Fruit fly (Drosophila melanogaster) whole organism, wandering third instar larva: Measurements from ENCODE around the gene CG3081.

ENCODE experiments used
- CG9705 ChIP-seq: fragments of 200-800 bp; sonication (Bioruptor generic); optimal IDR thresholded peaks from 2 replicates; lab custom pipeline; 2018; ENCODE audit warnings: missing biosample characterization, mild to moderate bottlenecking, missing genetic modification characterization
- Mio ChIP-seq: sonication (Bioruptor generic); optimal IDR thresholded peaks from 2 replicates; lab custom pipeline; 2016; ENCODE audit warnings: missing biosample characterization, missing genetic modification characterization
- Myc ChIP-seq: fragments of >200 bp; optimal IDR thresholded peaks from 2 replicates; lab custom pipeline; 2017
- N ChIP-seq: fragments of >200 bp; optimal IDR thresholded peaks from 2 replicates; lab custom pipeline; 2018; ENCODE audit warnings: missing biosample characterization, missing external identifiers, missing genetic modification characterization
- br ChIP-seq: fragments of 200-800 bp; sonication (Bioruptor generic); optimal IDR thresholded peaks from 2 replicates; lab custom pipeline; 2016; ENCODE audit warnings: missing biosample characterization, missing genetic modification characterization
- h ChIP-seq: fragments of 200-800 bp; sonication (Bioruptor generic); optimal IDR thresholded peaks from 3 replicates; lab custom pipeline; 2016; ENCODE audit warnings: missing biosample characterization, mild to moderate bottlenecking, missing genetic modification characterization
- psq ChIP-seq: fragments of 200-800 bp; sonication (Bioruptor generic); optimal IDR thresholded peaks from 3 replicates; lab custom pipeline; 2017; ENCODE audit warnings: missing biosample characterization, mild to moderate bottlenecking, missing genetic modification characterization, moderate library complexity
- woc ChIP-seq: sonication (Bioruptor generic); optimal IDR thresholded peaks from 2 replicates; lab custom pipeline; 2016; ENCODE audit warnings: missing biosample characterization, mild to moderate bottlenecking, missing genetic modification characterization

DNA sequence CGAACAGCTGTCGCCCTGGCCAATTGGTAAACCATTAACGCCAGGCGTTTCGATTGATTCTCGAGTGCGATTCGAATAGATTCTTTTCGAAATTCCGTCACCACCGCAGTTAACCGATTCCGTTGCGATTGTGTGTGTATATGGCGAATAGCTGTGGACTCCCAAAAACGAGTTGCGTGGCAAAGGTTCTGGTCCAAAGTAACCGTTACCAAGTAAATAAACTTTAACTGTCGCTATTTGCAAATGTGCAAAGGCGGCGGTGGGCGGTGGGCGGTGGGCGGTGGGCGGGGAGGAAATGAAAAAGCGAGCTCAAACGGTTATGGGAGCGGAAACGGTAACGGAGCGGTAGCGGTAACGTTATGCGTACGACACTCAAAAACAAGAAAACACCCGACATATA lies at the start of gene CG3081:
- TF ChIP-seq h (GFP tag; lab: Kevin White, UChicago) (no peak), Mio (no peak), psq (GFP tag; lab: Kevin White, UChicago) (no peak), woc (GFP tag; lab: Kevin White, UChicago) (no peak), br (GFP tag; lab: Kevin White, UChicago) (no peak), CG9705 (no peak), N (GFP tag; lab: Kevin White, UChicago) (no peak), Myc (no peak)
